Worm (Caenorhabditis elegans) whole organism, L4 larva: ENCODE results near the gene C04C11.25.

Experiments used
- D1046.2 ChIP-seq: fragments of 200-800 bp; sonication (Bioruptor generic); IDR thresholded peaks from 2 replicates; pipeline ENCODE4 v1.3.6; 2022; ENCODE audit warnings: missing genetic modification characterization, missing compliant biosample characterization
- F10B5.3 ChIP-seq: sonication (generic microtip); optimal IDR thresholded peaks from 2 replicates; lab custom pipeline; 2016; ENCODE audit warnings: mild to moderate bottlenecking, missing genetic modification characterization, missing compliant biosample characterization
- F37D6.2 ChIP-seq: sonication (generic microtip); optimal IDR thresholded peaks from 2 replicates; lab custom pipeline; 2016; ENCODE audit warnings: mild to moderate bottlenecking, missing genetic modification characterization, missing compliant biosample characterization
- R02D3.7 ChIP-seq: fragments of 150-350 bp; sonication (generic microtip); optimal IDR thresholded peaks from 3 replicates; lab custom pipeline; 2014; ENCODE audit warnings: missing biosample characterization, missing genetic modification characterization
- T20F7.1 ChIP-seq: fragments of 200-800 bp; sonication (Bioruptor generic); optimal IDR thresholded peaks from 2 replicates; lab custom pipeline; 2018; ENCODE audit warnings: mild to moderate bottlenecking, missing genetic modification characterization, missing compliant biosample characterization
- Y105C5A.15 ChIP-seq: fragments of 200-800 bp; sonication (Bioruptor generic); IDR thresholded peaks from 2 replicates; pipeline ENCODE4 v1.3.6; 2022; ENCODE audit warnings: missing genetic modification characterization, missing compliant biosample characterization
- Y5F2A.4 ChIP-seq: fragments of 200-800 bp; sonication (Bioruptor generic); optimal IDR thresholded peaks from 2 replicates; lab custom pipeline; 2018; ENCODE audit warnings: mild to moderate bottlenecking, missing genetic modification characterization, missing compliant biosample characterization
- aha-1 ChIP-seq: fragments of 150-350 bp; peaks from one replicate; lab custom pipeline; 2014; ENCODE audit warnings: missing biosample characterization, missing genetic modification characterization
- aly-2 ChIP-seq: sonication (generic microtip); optimal IDR thresholded peaks from 2 replicates; lab custom pipeline; 2018; ENCODE audit warnings: missing biosample characterization, missing genetic modification characterization
- ceh-20 ChIP-seq: fragments of 200-800 bp; sonication (Bioruptor generic); IDR thresholded peaks from 2 replicates; pipeline ENCODE4 v1.3.6; 2022; ENCODE audit warnings: missing genetic modification reagents, missing genetic modification characterization, missing compliant biosample characterization
- ceh-28 ChIP-seq: fragments of 150-350 bp; optimal IDR thresholded peaks from 2 replicates; lab custom pipeline; 2014; ENCODE audit warnings: missing biosample characterization, missing genetic modification reagents, missing genetic modification characterization
- ceh-44 ChIP-seq: fragments of 200-800 bp; sonication (Bioruptor generic); IDR thresholded peaks from 2 replicates; pipeline ENCODE4 v1.3.6; 2022; ENCODE audit warnings: missing genetic modification reagents, missing genetic modification characterization, missing compliant biosample characterization
- ceh-62 ChIP-seq: sonication (generic microtip); optimal IDR thresholded peaks from 2 replicates; lab custom pipeline; 2017; ENCODE audit warnings: missing biosample characterization, missing genetic modification characterization
- ces-1 ChIP-seq: fragments of 150-350 bp; sonication (generic microtip); optimal IDR thresholded peaks from 4 replicates; lab custom pipeline; 2014; ENCODE audit warnings: missing biosample characterization, missing genetic modification reagents, missing genetic modification characterization
- cey-2 ChIP-seq: sonication (generic microtip); optimal IDR thresholded peaks from 3 replicates; lab custom pipeline; 2017; ENCODE audit warnings: missing genetic modification characterization, mild to moderate bottlenecking, missing compliant biosample characterization, antibody characterized with exemption, borderline replicate concordance; ENCODE audit not compliant: insufficient read depth
- daf-12 ChIP-seq: fragments of 150-350 bp; optimal IDR thresholded peaks from 2 replicates; lab custom pipeline; 2014; ENCODE audit warnings: missing biosample characterization, missing genetic modification reagents, missing genetic modification characterization
- daf-16 ChIP-seq, 3 experiments: sonication (generic microtip); optimal IDR thresholded peaks; 2 replicates each; lab custom pipeline; 2016 to 2017; ENCODE audit warnings: missing genetic modification characterization in 3 of 3, missing genetic modification reagents in 3 of 3, mild to moderate bottlenecking in 2 of 3, missing compliant biosample characterization in 2 of 3, missing biosample characterization in 1 of 3, moderate library complexity in 1 of 3
- daf-8 ChIP-seq: fragments of 200-800 bp; sonication (Bioruptor generic); IDR thresholded peaks from 2 replicates; pipeline ENCODE4 v1.3.6; 2022; ENCODE audit warnings: missing genetic modification characterization, missing compliant biosample characterization
- dmd-6 ChIP-seq: fragments of 200-800 bp; sonication (Bioruptor generic); IDR thresholded peaks from 2 replicates; pipeline ENCODE4 v1.3.6; 2022; ENCODE audit warnings: missing genetic modification reagents, missing genetic modification characterization, missing compliant biosample characterization
- duxl-1 ChIP-seq: sonication (generic microtip); optimal IDR thresholded peaks from 2 replicates; lab custom pipeline; 2016; ENCODE audit warnings: mild to moderate bottlenecking, missing genetic modification characterization, moderate library complexity, missing compliant biosample characterization; ENCODE audit not compliant: poor library complexity
- egl-43 ChIP-seq: fragments of 200-800 bp; sonication (Bioruptor generic); IDR thresholded peaks from 2 replicates; pipeline ENCODE4 v1.3.6; 2022; ENCODE audit warnings: missing genetic modification reagents, missing genetic modification characterization, missing compliant biosample characterization
- fkh-10 ChIP-seq: fragments of 150-350 bp; optimal IDR thresholded peaks from 2 replicates; lab custom pipeline; 2014; ENCODE audit warnings: missing biosample characterization, missing genetic modification reagents, missing genetic modification characterization
- hlh-11 ChIP-seq: fragments of 200-800 bp; sonication (Bioruptor generic); optimal IDR thresholded peaks from 2 replicates; lab custom pipeline; 2018; ENCODE audit warnings: mild to moderate bottlenecking, missing genetic modification characterization, missing compliant biosample characterization
- hlh-30 ChIP-seq: sonication (generic microtip); optimal IDR thresholded peaks from 2 replicates; lab custom pipeline; 2017; ENCODE audit warnings: antibody characterized with exemption, mild to moderate bottlenecking, missing genetic modification characterization, missing compliant biosample characterization; ENCODE audit not compliant: insufficient read depth
- lin-13 ChIP-seq: fragments of 150-350 bp; optimal IDR thresholded peaks from 2 replicates; lab custom pipeline; 2014; ENCODE audit warnings: missing biosample characterization, missing genetic modification reagents, missing genetic modification characterization
- lin-29 ChIP-seq: fragments of 200-800 bp; sonication (Bioruptor generic); IDR thresholded peaks from 2 replicates; pipeline ENCODE4 v1.3.6; 2022; ENCODE audit warnings: missing genetic modification reagents, missing genetic modification characterization, missing compliant biosample characterization
- lin-39 ChIP-seq: fragments of 150-350 bp; optimal IDR thresholded peaks from 2 replicates; lab custom pipeline; 2014; ENCODE audit warnings: missing biosample characterization, missing genetic modification reagents, missing genetic modification characterization
- madf-9 ChIP-seq: fragments of 200-800 bp; sonication (Bioruptor generic); conservative IDR thresholded peaks from 2 replicates; pipeline ENCODE4 v1.3.6; 2022; ENCODE audit warnings: missing genetic modification reagents, missing genetic modification characterization, missing compliant biosample characterization
- mdt-29 ChIP-seq: fragments of 200-800 bp; sonication (Bioruptor generic); IDR thresholded peaks from 2 replicates; pipeline ENCODE4 v1.3.6; 2022; ENCODE audit warnings: missing genetic modification reagents, missing genetic modification characterization, missing compliant biosample characterization
- mxl-2 ChIP-seq: fragments of 200-800 bp; sonication (Bioruptor generic); conservative IDR thresholded peaks from 2 replicates; pipeline ENCODE4 v1.3.6; 2022; ENCODE audit warnings: missing genetic modification reagents, missing genetic modification characterization, missing compliant biosample characterization
- mxl-3 ChIP-seq: fragments of 200-800 bp; sonication (Bioruptor generic); optimal IDR thresholded peaks from 2 replicates; lab custom pipeline; 2018; ENCODE audit warnings: mild to moderate bottlenecking, missing genetic modification characterization, missing compliant biosample characterization
- nhr-10 ChIP-seq: fragments of 150-350 bp; optimal IDR thresholded peaks from 2 replicates; lab custom pipeline; 2014; ENCODE audit warnings: missing biosample characterization, missing genetic modification characterization
- nhr-11 ChIP-seq: fragments of 150-350 bp; optimal IDR thresholded peaks from 2 replicates; lab custom pipeline; 2014; ENCODE audit warnings: missing biosample characterization, missing genetic modification characterization
- nhr-237 ChIP-seq: sonication (generic microtip); optimal IDR thresholded peaks from 2 replicates; lab custom pipeline; 2017; ENCODE audit warnings: missing biosample characterization, missing genetic modification characterization
- nhr-28 ChIP-seq: fragments of 150-350 bp; optimal IDR thresholded peaks from 2 replicates; lab custom pipeline; 2014; ENCODE audit warnings: missing biosample characterization, missing genetic modification characterization
- nhr-42 ChIP-seq: fragments of 200-800 bp; sonication (Bioruptor generic); IDR thresholded peaks from 2 replicates; pipeline ENCODE4 v1.3.6; 2022; ENCODE audit warnings: missing genetic modification characterization, missing compliant biosample characterization
- nhr-48 ChIP-seq: sonication (generic microtip); optimal IDR thresholded peaks from 2 replicates; lab custom pipeline; 2016; ENCODE audit warnings: mild to moderate bottlenecking, missing genetic modification characterization, missing compliant biosample characterization
- nhr-6 ChIP-seq: fragments of 150-350 bp; optimal IDR thresholded peaks from 2 replicates; lab custom pipeline; 2014; ENCODE audit warnings: missing biosample characterization, missing genetic modification characterization
- nhr-76 ChIP-seq: fragments of 150-350 bp; optimal IDR thresholded peaks from 2 replicates; lab custom pipeline; 2014; ENCODE audit warnings: missing biosample characterization, missing genetic modification characterization
- nhr-77 ChIP-seq: fragments of 150-350 bp; optimal IDR thresholded peaks from 2 replicates; lab custom pipeline; 2014; ENCODE audit warnings: missing biosample characterization, missing genetic modification characterization
- pha-4 ChIP-seq, 2 experiments: fragments of 150-350 bp in 1 of 2; fragments of 200-800 bp in 1 of 2; sonication (Bioruptor generic) in 1 of 2; IDR thresholded peaks in 1 of 2; optimal IDR thresholded peaks in 1 of 2; 2 replicates each; pipeline versions ENCODE4 v1.3.6 to Lab custom; 2014 to 2022; ENCODE audit warnings: missing genetic modification characterization in 2 of 2, missing genetic modification reagents in 2 of 2, missing biosample characterization in 1 of 2, missing compliant biosample characterization in 1 of 2
- pqm-1 ChIP-seq: sonication (generic microtip); optimal IDR thresholded peaks from 2 replicates; lab custom pipeline; 2017; ENCODE audit warnings: missing biosample characterization, missing genetic modification characterization
- rbr-2 ChIP-seq: sonication (generic microtip); optimal IDR thresholded peaks from 2 replicates; lab custom pipeline; 2016; ENCODE audit warnings: missing genotype, missing genetic modification characterization, missing compliant biosample characterization
- set-16 ChIP-seq: fragments of 200-800 bp; sonication (Bioruptor generic); IDR thresholded peaks from 2 replicates; pipeline ENCODE4 v1.3.6; 2022; ENCODE audit warnings: missing genetic modification reagents, missing genetic modification characterization, missing compliant biosample characterization
- snpc-1.2 ChIP-seq: fragments of 200-800 bp; sonication (Bioruptor generic); IDR thresholded peaks from 2 replicates; pipeline ENCODE4 v1.3.6; 2022; ENCODE audit warnings: missing genetic modification reagents, missing genetic modification characterization, missing compliant biosample characterization
- snpc-4 ChIP-seq: fragments of 150-350 bp; optimal IDR thresholded peaks from 2 replicates; lab custom pipeline; 2014; ENCODE audit warnings: missing biosample characterization, missing genetic modification characterization
- tag-97 ChIP-seq: fragments of 200-800 bp; sonication (Bioruptor generic); IDR thresholded peaks from 2 replicates; pipeline ENCODE4 v1.3.6; 2022; ENCODE audit warnings: missing genetic modification characterization, missing compliant biosample characterization
- tra-1 ChIP-seq: fragments of 200-800 bp; sonication (Bioruptor generic); IDR thresholded peaks from 2 replicates; pipeline ENCODE4 v1.3.6; 2022; ENCODE audit warnings: missing genetic modification reagents, missing genetic modification characterization, missing compliant biosample characterization
- unc-39 ChIP-seq: sonication (generic microtip); optimal IDR thresholded peaks from 2 replicates; lab custom pipeline; 2017; ENCODE audit warnings: missing biosample characterization, missing genetic modification characterization
- vab-7 ChIP-seq: fragments of 200-800 bp; sonication (Bioruptor generic); IDR thresholded peaks from 2 replicates; pipeline ENCODE4 v1.3.6; 2022; ENCODE audit warnings: missing genetic modification reagents, missing genetic modification characterization, missing compliant biosample characterization
- zag-1 ChIP-seq: fragments of 150-350 bp; optimal IDR thresholded peaks from 2 replicates; lab custom pipeline; 2014; ENCODE audit warnings: missing biosample characterization, missing genetic modification characterization
- zip-2 ChIP-seq: fragments of 150-350 bp; optimal IDR thresholded peaks from 2 replicates; lab custom pipeline; 2014; ENCODE audit warnings: missing biosample characterization, missing genetic modification characterization

C04C11.25 gene

DNA sequence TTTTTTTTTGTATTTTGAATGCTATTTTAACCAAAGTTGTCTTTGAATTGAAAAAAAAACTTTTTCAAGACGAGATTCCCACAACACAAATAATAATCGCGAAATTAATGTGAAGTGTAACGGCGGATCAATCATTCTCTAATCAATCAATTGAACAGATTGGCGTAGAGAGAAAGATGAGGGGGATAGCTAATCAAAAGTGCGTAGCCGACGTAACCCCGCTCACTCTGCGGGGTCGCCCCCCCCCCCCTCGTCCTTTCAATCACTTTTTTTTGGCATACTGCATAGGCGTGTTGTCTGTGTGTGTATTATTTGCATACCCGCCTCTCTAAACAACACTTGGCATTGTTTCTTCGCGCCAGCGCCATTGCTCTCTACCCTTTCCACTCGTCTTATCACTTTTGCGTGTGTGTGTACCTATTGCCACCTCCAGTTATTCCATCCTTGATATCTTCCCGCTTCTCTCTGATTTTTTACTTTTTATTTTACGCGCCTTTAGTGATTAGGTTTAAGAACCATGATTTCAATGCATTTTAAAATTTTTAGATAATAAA is 9.2 kb upstream of the C04C11.25 start (continued):
- TF ChIP-seq daf-16 (GFP tag; optimal IDR thresholded peaks at IDR 0.05; lab: Kevin White, UChicago) (no peak), daf-16 (tag; optimal IDR thresholded peaks at IDR 0.05; lab: Kevin White, UChicago) (peak; percentile 67), nhr-6 (tag; lab: Kevin White, UChicago) (no peak), nhr-10 (tag; lab: Kevin White, UChicago) (no peak), lin-39 (tag; lab: Kevin White, UChicago) (no peak), lin-29 (no peak), ces-1 (GFP tag; lab: Kevin White, UChicago) (no peak), pha-4 (GFP tag; IDR thresholded peaks at IDR 0.05; lab: Robert Waterston, UW) (no peak), pha-4 (tag; optimal IDR thresholded peaks at IDR 0.05; lab: Kevin White, UChicago) (no peak), mxl-3 (peak; percentile 47), vab-7 (GFP tag; lab: Robert Waterston, UW) (no peak), ceh-62 (tag; lab: Kevin White, UChicago) (no peak), F37D6.2 (no peak), D1046.2 (no peak), snpc-1.2 (no peak), pqm-1 (tag; lab: Kevin White, UChicago) (peak; percentile 44), mxl-2 (no peak), Y105C5A.15 (GFP tag; lab: Robert Waterston, UW) (no peak), zag-1 (tag; lab: Kevin White, UChicago) (no peak), nhr-77 (tag; lab: Kevin White, UChicago) (no peak), rbr-2 (tag; lab: Kevin White, UChicago) (no peak), cey-2 (no peak), set-16 (no peak), R02D3.7 (tag; lab: Kevin White, UChicago) (no peak), aha-1 (peak; percentile 4), nhr-28 (tag; lab: Kevin White, UChicago) (peak; percentile 42), Y5F2A.4 (GFP tag; lab: Kevin White, UChicago) (no peak), mdt-29 (GFP tag; lab: Robert Waterston, UW) (no peak), snpc-4 (tag; lab: Kevin White, UChicago) (no peak), T20F7.1 (GFP tag; lab: Kevin White, UChicago) (no peak), nhr-11 (tag; lab: Kevin White, UChicago) (no peak), duxl-1 (tag; lab: Kevin White, UChicago) (no peak), F10B5.3 (tag; lab: Kevin White, UChicago) (no peak), dmd-6 (peak; percentile 50), nhr-76 (tag; lab: Kevin White, UChicago) (no peak), tra-1 (GFP tag; lab: Robert Waterston, UW) (no peak), ceh-44 (no peak), tag-97 (GFP tag; lab: Robert Waterston, UW) (no peak), fkh-10 (no peak), nhr-48 (tag; lab: Kevin White, UChicago) (peak; percentile 21), hlh-30 (tag; lab: Kevin White, UChicago) (no peak), zip-2 (tag; lab: Kevin White, UChicago) (no peak), lin-13 (GFP tag; lab: Kevin White, UChicago) (no peak), madf-9 (GFP tag; lab: Robert Waterston, UW) (no peak), unc-39 (tag; lab: Kevin White, UChicago) (no peak), daf-12 (tag; lab: Kevin White, UChicago) (no peak), hlh-11 (tag; lab: Kevin White, UChicago) (peak; percentile 46), ceh-28 (tag; lab: Kevin White, UChicago) (no peak), ceh-20 (GFP tag; lab: Robert Waterston, UW) (no peak), nhr-42 (GFP tag; lab: Robert Waterston, UW) (no peak), daf-8 (GFP tag; lab: Robert Waterston, UW) (no peak), nhr-237 (tag; lab: Kevin White, UChicago) (no peak), egl-43 (GFP tag; lab: Robert Waterston, UW) (no peak), aly-2 (tag; lab: Kevin White, UChicago) (no peak)
